Worm (Caenorhabditis elegans) whole organism, mixed stage, embryonic: ENCODE data around the gene C24H12.4.

ENCODE experiments used
- M03D4.4 ChIP-seq: sonication (generic microtip); optimal IDR thresholded peaks from 2 replicates; lab custom pipeline; 2017; ENCODE audit warnings: mild to moderate bottlenecking, missing genetic modification characterization, missing compliant biosample characterization
- bed-3 ChIP-seq: fragments of 200-800 bp; sonication (Bioruptor generic); optimal IDR thresholded peaks from 3 replicates; lab custom pipeline; 2018; ENCODE audit warnings: mild to moderate bottlenecking, missing genetic modification characterization, moderate library complexity, missing compliant biosample characterization
- blmp-1 ChIP-seq: fragments of 150-350 bp; optimal IDR thresholded peaks from 2 replicates; lab custom pipeline; 2014; ENCODE audit warnings: missing biosample characterization, missing genetic modification characterization
- ceh-39 ChIP-seq: fragments of 150-350 bp; optimal IDR thresholded peaks from 2 replicates; lab custom pipeline; 2014; ENCODE audit warnings: missing biosample characterization, missing genetic modification characterization
- ceh-43 ChIP-seq: fragments of 200-800 bp; sonication (Bioruptor generic); optimal IDR thresholded peaks from 2 replicates; lab custom pipeline; 2018; ENCODE audit warnings: mild to moderate bottlenecking, missing genetic modification characterization, moderate library complexity, missing compliant biosample characterization
- ceh-83 ChIP-seq: fragments of 200-800 bp; sonication (Bioruptor generic); optimal IDR thresholded peaks from 2 replicates; lab custom pipeline; 2018; ENCODE audit warnings: mild to moderate bottlenecking, missing genetic modification characterization, missing compliant biosample characterization
- ces-1 ChIP-seq: fragments of 150-350 bp; optimal IDR thresholded peaks from 2 replicates; lab custom pipeline; 2014; ENCODE audit warnings: missing biosample characterization, missing genetic modification reagents, missing genetic modification characterization
- cnd-1 ChIP-seq: fragments of 200-800 bp; sonication (Bioruptor generic); optimal IDR thresholded peaks from 2 replicates; lab custom pipeline; 2018; ENCODE audit warnings: mild to moderate bottlenecking, missing genetic modification characterization, missing compliant biosample characterization
- drap-1 ChIP-seq: fragments of 200-800 bp; sonication (Bioruptor generic); optimal IDR thresholded peaks from 3 replicates; lab custom pipeline; 2018; ENCODE audit warnings: mild to moderate bottlenecking, missing genetic modification characterization, missing compliant biosample characterization
- elt-1 ChIP-seq: sonication (generic microtip); optimal IDR thresholded peaks from 2 replicates; lab custom pipeline; 2017; ENCODE audit warnings: missing genetic modification characterization, mild to moderate bottlenecking, missing compliant biosample characterization, antibody characterized with exemption, moderate library complexity, borderline replicate concordance; ENCODE audit not compliant: insufficient read depth
- elt-3 ChIP-seq: fragments of 150-350 bp; optimal IDR thresholded peaks from 2 replicates; lab custom pipeline; 2014; ENCODE audit warnings: missing biosample characterization, missing genetic modification characterization
- flh-1 ChIP-seq: fragments of 200-800 bp; sonication (Bioruptor generic); optimal IDR thresholded peaks from 2 replicates; lab custom pipeline; 2018; ENCODE audit warnings: mild to moderate bottlenecking, missing genetic modification characterization, moderate library complexity, missing compliant biosample characterization
- ham-2 ChIP-seq: fragments of 200-800 bp; sonication (Bioruptor generic); optimal IDR thresholded peaks from 2 replicates; lab custom pipeline; 2018; ENCODE audit warnings: mild to moderate bottlenecking, missing genetic modification characterization, missing compliant biosample characterization
- hlh-1 ChIP-seq: fragments of 150-350 bp; optimal IDR thresholded peaks from 2 replicates; lab custom pipeline; 2014; ENCODE audit warnings: missing biosample characterization, missing genetic modification reagents, missing genetic modification characterization
- lin-13 ChIP-seq: fragments of 150-350 bp; optimal IDR thresholded peaks from 2 replicates; lab custom pipeline; 2014; ENCODE audit warnings: missing biosample characterization, missing genetic modification characterization
- lin-32 ChIP-seq: fragments of 200-800 bp; sonication (Bioruptor generic); optimal IDR thresholded peaks from 2 replicates; lab custom pipeline; 2018; ENCODE audit warnings: mild to moderate bottlenecking, missing genetic modification characterization, missing compliant biosample characterization
- lsy-2 ChIP-seq: fragments of 150-350 bp; optimal IDR thresholded peaks from 2 replicates; lab custom pipeline; 2014; ENCODE audit warnings: missing biosample characterization, missing genetic modification characterization
- mab-5 ChIP-seq: fragments of 150-350 bp; optimal IDR thresholded peaks from 2 replicates; lab custom pipeline; 2014; ENCODE audit warnings: missing biosample characterization, missing genetic modification characterization
- mep-1 ChIP-seq: fragments of 150-350 bp; optimal IDR thresholded peaks from 2 replicates; lab custom pipeline; 2017; ENCODE audit warnings: missing biosample characterization, missing genetic modification reagents, missing genetic modification characterization, inconsistent platforms
- mls-2 ChIP-seq: sonication (generic microtip); optimal IDR thresholded peaks from 2 replicates; lab custom pipeline; 2016; ENCODE audit warnings: mild to moderate bottlenecking, missing genetic modification characterization, moderate library complexity, missing compliant biosample characterization
- nhr-12 ChIP-seq: fragments of 150-350 bp; optimal IDR thresholded peaks from 2 replicates; lab custom pipeline; 2014; ENCODE audit warnings: missing biosample characterization, missing genetic modification characterization
- nhr-2 ChIP-seq: fragments of 150-350 bp; optimal IDR thresholded peaks from 2 replicates; lab custom pipeline; 2014; ENCODE audit warnings: missing biosample characterization, missing genetic modification characterization
- nhr-237 ChIP-seq: fragments of 150-350 bp; optimal IDR thresholded peaks from 2 replicates; lab custom pipeline; 2014; ENCODE audit warnings: missing biosample characterization, missing genetic modification characterization
- nhr-28 ChIP-seq: fragments of 150-350 bp; optimal IDR thresholded peaks from 2 replicates; lab custom pipeline; 2014; ENCODE audit warnings: missing biosample characterization, missing genetic modification characterization
- nhr-76 ChIP-seq: sonication (generic microtip); optimal IDR thresholded peaks from 2 replicates; lab custom pipeline; 2017; ENCODE audit warnings: missing biosample characterization, missing genetic modification characterization
- pha-4 ChIP-seq: fragments of 150-350 bp; optimal IDR thresholded peaks from 2 replicates; lab custom pipeline; 2018; ENCODE audit warnings: missing biosample characterization, missing genetic modification reagents, missing genetic modification characterization
- sem-2 ChIP-seq: fragments of 200-800 bp; sonication (Bioruptor generic); optimal IDR thresholded peaks from 2 replicates; lab custom pipeline; 2018; ENCODE audit warnings: mild to moderate bottlenecking, missing genetic modification characterization, missing compliant biosample characterization
- snpc-4 ChIP-seq: fragments of 150-350 bp; optimal IDR thresholded peaks from 2 replicates; lab custom pipeline; 2014; ENCODE audit warnings: missing biosample characterization, missing genetic modification characterization
- sptf-1 ChIP-seq: sonication (generic microtip); optimal IDR thresholded peaks from 2 replicates; lab custom pipeline; 2017; ENCODE audit warnings: mild to moderate bottlenecking, missing genetic modification characterization, moderate library complexity, missing compliant biosample characterization
- tbx-8 ChIP-seq: fragments of 200-800 bp; sonication (Bioruptor generic); optimal IDR thresholded peaks from 2 replicates; lab custom pipeline; 2018; ENCODE audit warnings: mild to moderate bottlenecking, missing genetic modification characterization, moderate library complexity, missing compliant biosample characterization
- unc-120 ChIP-seq: sonication (generic microtip); optimal IDR thresholded peaks from 2 replicates; lab custom pipeline; 2017; ENCODE audit warnings: missing genetic modification characterization, missing compliant biosample characterization; ENCODE audit not compliant: poor library complexity, severe bottlenecking
- unc-39 ChIP-seq: fragments of 150-350 bp; optimal IDR thresholded peaks from 2 replicates; lab custom pipeline; 2014; ENCODE audit warnings: missing biosample characterization, missing genetic modification characterization
- unc-62 ChIP-seq: fragments of 150-350 bp; optimal IDR thresholded peaks from 2 replicates; lab custom pipeline; 2014; ENCODE audit warnings: missing biosample characterization, missing genetic modification reagents, missing genetic modification characterization
- zip-8 ChIP-seq: fragments of 150-350 bp; optimal IDR thresholded peaks from 2 replicates; lab custom pipeline; 2014; ENCODE audit warnings: missing biosample characterization, missing genetic modification characterization
- ztf-11 ChIP-seq: fragments of 150-350 bp; optimal IDR thresholded peaks from 2 replicates; lab custom pipeline; 2014; ENCODE audit warnings: missing biosample characterization, missing genetic modification characterization

The C24H12.4 gene

ce11 chrII:410832-411231 is at the start of gene C24H12.4, which contains the start of gene dnsn-1:
Gene C24H12.4, plus strand, starts transcription at chrII:411222.
Gene dnsn-1, minus strand, starts transcription at chrII:410932.
- TF ChIP-seq flh-1 (GFP tag; lab: Kevin White, UChicago) (no peak), lin-13 (peak; percentile 84), blmp-1 (tag; lab: Kevin White, UChicago) (no peak), lin-32 (no peak), nhr-12 (tag; lab: Kevin White, UChicago) (no peak), elt-1 (tag; lab: Kevin White, UChicago) (no peak), nhr-2 (tag; lab: Kevin White, UChicago) (no peak), ztf-11 (tag; lab: Kevin White, UChicago) (no peak), tbx-8 (GFP tag; lab: Kevin White, UChicago) (no peak), cnd-1 (tag; lab: Kevin White, UChicago) (no peak), zip-8 (tag; lab: Kevin White, UChicago) (no peak), snpc-4 (no peak), elt-3 (tag; lab: Kevin White, UChicago) (no peak), unc-120 (tag; lab: Kevin White, UChicago) (no peak), ceh-39 (tag; lab: Kevin White, UChicago) (peak; percentile 44), unc-62 (GFP tag; lab: Kevin White, UChicago) (no peak), unc-39 (tag; lab: Kevin White, UChicago) (no peak), mab-5 (tag; lab: Kevin White, UChicago) (no peak), nhr-28 (tag; lab: Kevin White, UChicago) (no peak), hlh-1 (tag; lab: Kevin White, UChicago) (peak; percentile 15), ceh-43 (no peak), sptf-1 (tag; lab: Kevin White, UChicago) (peak; percentile 62), lsy-2 (tag; lab: Kevin White, UChicago) (peak; percentile 81), ham-2 (GFP tag; lab: Kevin White, UChicago) (no peak), mep-1 (tag; lab: Kevin White, UChicago) (peak; percentile 96), bed-3 (GFP tag; lab: Kevin White, UChicago) (no peak), mls-2 (tag; lab: Kevin White, UChicago) (no peak), pha-4 (tag; lab: Kevin White, UChicago) (peak; percentile 72), ceh-83 (GFP tag; lab: Kevin White, UChicago) (no peak), nhr-237 (tag; lab: Kevin White, UChicago) (peak; percentile 67), M03D4.4 (peak; percentile 47), drap-1 (GFP tag; lab: Kevin White, UChicago) (no peak), nhr-76 (no peak), ces-1 (GFP tag; lab: Kevin White, UChicago) (peak; percentile 73), sem-2 (GFP tag; lab: Kevin White, UChicago) (no peak)
- TF ChIP-seq, all 35 proteins: peak for 10

DNA sequence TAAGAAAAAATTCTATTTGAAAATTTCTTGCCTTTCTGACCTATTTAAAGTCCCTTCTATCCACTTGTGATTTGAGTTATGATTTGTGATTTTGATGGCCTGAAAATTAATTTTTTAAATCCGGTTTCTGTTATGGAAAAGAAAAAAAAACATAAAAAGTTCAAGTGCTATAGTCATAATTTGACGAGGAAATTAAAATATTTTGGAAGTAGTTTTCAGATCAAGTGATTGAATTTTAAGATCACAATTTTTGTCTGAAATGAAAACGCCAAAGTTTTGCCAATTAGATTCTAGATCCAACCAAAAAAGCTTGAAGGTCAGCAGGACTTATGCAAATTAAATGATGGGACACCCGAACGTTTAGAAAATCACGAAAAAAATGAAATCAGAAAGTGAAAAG is 43.6 kb upstream of the C24H12.4 start, which contains the start of gene ptr-3:
Gene ptr-3, minus strand, starts transcription at position 101 of the 400 bp plus-strand sequence.
- TF ChIP-seq nhr-76, result no peak
- TF ChIP-seq mep-1 (tag; lab: Kevin White, UChicago), result no peak
- no peak for TF ChIP-seq nhr-28 (tag; lab: Kevin White, UChicago)
- TF ChIP-seq lin-32, result no peak
- no peak for TF ChIP-seq bed-3 (GFP tag; lab: Kevin White, UChicago)
- TF ChIP-seq elt-3 (tag; lab: Kevin White, UChicago), result no peak
- TF ChIP-seq cnd-1 (tag; lab: Kevin White, UChicago), result no peak
- no peak for TF ChIP-seq unc-120 (tag; lab: Kevin White, UChicago)
- TF ChIP-seq ces-1 (GFP tag; lab: Kevin White, UChicago), result no peak
- no peak for TF ChIP-seq lin-13
- TF ChIP-seq unc-62 (GFP tag; lab: Kevin White, UChicago), result no peak
- no peak for TF ChIP-seq sptf-1 (tag; lab: Kevin White, UChicago)
- TF ChIP-seq blmp-1 (tag; lab: Kevin White, UChicago), result no peak
- TF ChIP-seq M03D4.4, result no peak
- no peak for TF ChIP-seq zip-8 (tag; lab: Kevin White, UChicago)
- no peak for TF ChIP-seq ceh-39 (tag; lab: Kevin White, UChicago)
- no peak for TF ChIP-seq unc-39 (tag; lab: Kevin White, UChicago)
- no peak for TF ChIP-seq ceh-83 (GFP tag; lab: Kevin White, UChicago)
- TF ChIP-seq sem-2 (GFP tag; lab: Kevin White, UChicago), result no peak
- TF ChIP-seq, all 35 proteins: peak for 0

- TF ChIP-seq tbx-8 (GFP tag; lab: Kevin White, UChicago), result no peak
- TF ChIP-seq ces-1 (GFP tag; lab: Kevin White, UChicago), result no peak
- TF ChIP-seq mls-2 (tag; lab: Kevin White, UChicago), result no peak
- TF ChIP-seq lin-32, result no peak
- TF ChIP-seq hlh-1 (tag; lab: Kevin White, UChicago), result no peak
- TF ChIP-seq ham-2 (GFP tag; lab: Kevin White, UChicago), result no peak
- TF ChIP-seq, all 35 proteins: peak for 0
Observed at ce11 chrII:370394-370793, 40.6 kb upstream of the C24H12.4 start.
